Fruit fly (Drosophila melanogaster) whole organism, embryonic: ENCODE measurements around the gene saturn.
A peak's percentile ranks its signal among the peaks of the same experiment; 100 is the strongest.

ENCODE experiments used
- Abd-B ChIP-seq: fragments of 200-800 bp; sonication (Bioruptor generic); optimal IDR thresholded peaks from 2 replicates; lab custom pipeline; 2018; ENCODE audit warnings: missing biosample characterization, mild to moderate bottlenecking, missing genetic modification characterization, moderate library complexity
- Atf-2 ChIP-seq: fragments of 200-800 bp; sonication (Bioruptor generic); optimal IDR thresholded peaks from 2 replicates; lab custom pipeline; 2016; ENCODE audit warnings: missing biosample characterization, missing genetic modification characterization
- CG10209 ChIP-seq: fragments of 200-800 bp; sonication (Bioruptor generic); optimal IDR thresholded peaks from 3 replicates; lab custom pipeline; 2017; ENCODE audit warnings: missing biosample characterization, mild to moderate bottlenecking, missing genetic modification characterization, missing genetic modification reagents
- CG1024 ChIP-seq: fragments of 200-800 bp; sonication (Bioruptor generic); IDR thresholded peaks from 2 replicates; pipeline ENCODE4 v1.3.6; 2022; ENCODE audit warnings: missing biosample characterization, missing genetic modification characterization
- CG10321 ChIP-seq: fragments of 200-800 bp; sonication (Bioruptor generic); IDR thresholded peaks from 2 replicates; pipeline ENCODE4 v1.3.6; 2022; ENCODE audit warnings: missing biosample characterization, missing genetic modification characterization
- CG11456 ChIP-seq: fragments of 200-800 bp; sonication (Bioruptor generic); IDR thresholded peaks from 3 replicates; pipeline ENCODE4 v1.3.6; 2022; ENCODE audit warnings: missing biosample characterization, missing genetic modification characterization
- CG12769 ChIP-seq: fragments of 200-800 bp; sonication (Bioruptor generic); optimal IDR thresholded peaks from 2 replicates; lab custom pipeline; 2019; ENCODE audit warnings: missing biosample characterization, mild to moderate bottlenecking, missing genetic modification characterization, moderate library complexity
- CG13287 ChIP-seq: fragments of 200-800 bp; sonication (Bioruptor generic); IDR thresholded peaks from 2 replicates; pipeline ENCODE4 v1.3.6; 2022; ENCODE audit warnings: missing biosample characterization, missing genetic modification characterization; ENCODE audit not compliant: partially characterized antibody
- CG14014 ChIP-seq: fragments of 200-800 bp; sonication (Bioruptor generic); IDR thresholded peaks from 2 replicates; pipeline ENCODE4 v1.3.6; 2022; ENCODE audit warnings: missing biosample characterization, missing genetic modification characterization
- CG18011 ChIP-seq: fragments of 200-800 bp; sonication (Bioruptor generic); optimal IDR thresholded peaks from 2 replicates; lab custom pipeline; 2017; ENCODE audit warnings: missing biosample characterization, missing genetic modification characterization, mild to moderate bottlenecking, moderate library complexity, missing genotype
- CG2120 ChIP-seq: fragments of 200-800 bp; sonication (Bioruptor generic); optimal IDR thresholded peaks from 3 replicates; lab custom pipeline; 2016; ENCODE audit warnings: missing biosample characterization, missing genetic modification characterization
- CG2875 ChIP-seq: fragments of 200-800 bp; sonication (Bioruptor generic); optimal IDR thresholded peaks from 2 replicates; lab custom pipeline; 2017; ENCODE audit warnings: missing biosample characterization, mild to moderate bottlenecking, missing genetic modification characterization, missing genetic modification reagents
- CG31441 ChIP-seq: fragments of 200-800 bp; sonication (Bioruptor generic); IDR thresholded peaks from 2 replicates; pipeline ENCODE4 v1.3.6; 2022; ENCODE audit warnings: missing biosample characterization, missing genetic modification characterization
- CG32532 ChIP-seq: fragments of 200-800 bp; sonication (Bioruptor generic); IDR thresholded peaks from 2 replicates; pipeline ENCODE4 v1.3.6; 2022; ENCODE audit warnings: missing biosample characterization, missing genetic modification characterization
- CG32772 ChIP-seq: fragments of 200-800 bp; sonication (Bioruptor generic); IDR thresholded peaks from 2 replicates; pipeline ENCODE4 v1.3.6; 2022; ENCODE audit warnings: missing biosample characterization, missing genetic modification characterization
- CG33557 ChIP-seq: fragments of 200-800 bp; sonication (Bioruptor generic); optimal IDR thresholded peaks from 2 replicates; lab custom pipeline; 2019; ENCODE audit warnings: missing biosample characterization, mild to moderate bottlenecking, missing genetic modification characterization, moderate library complexity
- CG3847 ChIP-seq: fragments of 200-800 bp; sonication (Bioruptor generic); IDR thresholded peaks from 2 replicates; pipeline ENCODE4 v1.3.6; 2022; ENCODE audit warnings: missing biosample characterization, missing genetic modification characterization
- CG42726 ChIP-seq: fragments of 200-800 bp; sonication (Bioruptor generic); IDR thresholded peaks from 2 replicates; pipeline ENCODE4 v1.3.6; 2022; ENCODE audit warnings: missing biosample characterization, missing genetic modification characterization; ENCODE audit not compliant: partially characterized antibody
- CG6175 ChIP-seq: fragments of 200-800 bp; sonication (Bioruptor generic); IDR thresholded peaks from 3 replicates; pipeline ENCODE4 v1.3.6; 2022; ENCODE audit warnings: missing biosample characterization, missing genetic modification characterization
- CG6813 ChIP-seq: fragments of 200-800 bp; sonication (Bioruptor generic); optimal IDR thresholded peaks from 2 replicates; lab custom pipeline; 2017; ENCODE audit warnings: missing biosample characterization, missing genetic modification characterization, mild to moderate bottlenecking, moderate library complexity, missing genetic modification reagents
- CG8290 ChIP-seq, 3 experiments: fragments of 200-800 bp; sonication (Bioruptor generic); optimal IDR thresholded peaks; 2 replicates each; lab custom pipeline; 2016 to 2019; ENCODE audit warnings: missing biosample characterization in 3 of 3, missing genetic modification characterization in 3 of 3, mild to moderate bottlenecking in 2 of 3, moderate library complexity in 1 of 3
- CG8388 ChIP-seq: fragments of 200-800 bp; sonication (Bioruptor generic); optimal IDR thresholded peaks from 2 replicates; lab custom pipeline; 2019; ENCODE audit warnings: missing biosample characterization, mild to moderate bottlenecking, missing genetic modification characterization, moderate library complexity
- CHES-1-like ChIP-seq: fragments of 200-800 bp; sonication (Bioruptor generic); optimal IDR thresholded peaks from 2 replicates; lab custom pipeline; 2016; ENCODE audit warnings: missing biosample characterization, missing genetic modification characterization
- Deaf1 ChIP-seq: fragments of 200-800 bp; optimal IDR thresholded peaks from 3 replicates; lab custom pipeline; 2019; ENCODE audit warnings: missing biosample characterization, mild to moderate bottlenecking, missing genetic modification characterization, moderate library complexity
- Dp ChIP-seq: fragments of 200-800 bp; sonication (Bioruptor generic); optimal IDR thresholded peaks from 2 replicates; lab custom pipeline; 2018; ENCODE audit warnings: missing biosample characterization, mild to moderate bottlenecking, missing genetic modification characterization, moderate library complexity
- Eip74EF ChIP-seq, 2 experiments: fragments of 200-800 bp in 1 of 2; fragments of >200 bp in 1 of 2; sonication (Bioruptor generic) in 1 of 2; optimal IDR thresholded peaks; 2 replicates each; lab custom pipeline; 2017 to 2019; ENCODE audit warnings: missing biosample characterization in 2 of 2, missing genetic modification characterization in 2 of 2, mild to moderate bottlenecking in 1 of 2, moderate library complexity in 1 of 2
- Elba2 ChIP-seq: fragments of 200-800 bp; sonication (Bioruptor generic); optimal IDR thresholded peaks from 3 replicates; lab custom pipeline; 2016; ENCODE audit warnings: missing biosample characterization, missing genetic modification characterization
- HmgD ChIP-seq: fragments of 200-800 bp; sonication (Bioruptor generic); optimal IDR thresholded peaks from 3 replicates; lab custom pipeline; 2016; ENCODE audit warnings: missing biosample characterization, missing genetic modification characterization
- Mes4 ChIP-seq: fragments of 200-800 bp; sonication (Bioruptor generic); optimal IDR thresholded peaks from 2 replicates; lab custom pipeline; 2016; ENCODE audit warnings: missing biosample characterization, missing genetic modification characterization
- Oli ChIP-seq: fragments of 200-800 bp; sonication (Bioruptor generic); optimal IDR thresholded peaks from 2 replicates; lab custom pipeline; 2018; ENCODE audit warnings: missing biosample characterization, mild to moderate bottlenecking, missing genetic modification characterization, moderate library complexity
- Side ChIP-seq: fragments of 200-800 bp; sonication (Bioruptor generic); optimal IDR thresholded peaks from 2 replicates; lab custom pipeline; 2016; ENCODE audit warnings: missing biosample characterization, missing genetic modification characterization
- Trl ChIP-seq, 3 experiments: fragments of >200 bp in 2 of 3; fragments of 200-800 bp in 1 of 3; sonication (Bioruptor generic) in 1 of 3; optimal IDR thresholded peaks; 2 replicates in 1 of 3; 3 replicates in 2 of 3; lab custom pipeline; 2016 to 2017; ENCODE audit warnings: missing biosample characterization in 1 of 3, missing genetic modification characterization in 1 of 3
- ara ChIP-seq: fragments of 200-800 bp; sonication (Bioruptor generic); IDR thresholded peaks from 2 replicates; pipeline ENCODE4 v1.3.6; 2022; ENCODE audit warnings: missing biosample characterization, missing genetic modification characterization
- bowl ChIP-seq: fragments of 200-800 bp; sonication (Bioruptor generic); IDR thresholded peaks from 2 replicates; pipeline ENCODE4 v1.3.6; 2022; ENCODE audit warnings: missing biosample characterization, missing genetic modification characterization
- br ChIP-seq: fragments of >200 bp; optimal IDR thresholded peaks from 2 replicates; lab custom pipeline; 2017
- crc ChIP-seq: fragments of 200-800 bp; sonication (Bioruptor generic); optimal IDR thresholded peaks from 2 replicates; lab custom pipeline; 2016; ENCODE audit warnings: missing biosample characterization, missing genetic modification characterization
- emc ChIP-seq: fragments of 200-800 bp; sonication (Bioruptor generic); optimal IDR thresholded peaks from 2 replicates; lab custom pipeline; 2016; ENCODE audit warnings: missing biosample characterization, missing genetic modification characterization
- hb ChIP-seq: fragments of 200-800 bp; sonication (Bioruptor generic); IDR thresholded peaks from 3 replicates; pipeline ENCODE4 v1.3.6; 2022; ENCODE audit warnings: missing biosample characterization, missing genetic modification characterization; ENCODE audit not compliant: partially characterized antibody
- ind ChIP-seq: fragments of 200-800 bp; sonication (Bioruptor generic); optimal IDR thresholded peaks from 3 replicates; lab custom pipeline; 2016; ENCODE audit warnings: missing biosample characterization, missing genetic modification characterization
- lab ChIP-seq: fragments of 200-800 bp; sonication (Bioruptor generic); optimal IDR thresholded peaks from 3 replicates; lab custom pipeline; 2017; ENCODE audit warnings: missing biosample characterization, missing genetic modification characterization, mild to moderate bottlenecking, moderate library complexity, missing genetic modification reagents
- lmd ChIP-seq: fragments of 200-800 bp; sonication (Bioruptor generic); IDR thresholded peaks from 2 replicates; pipeline ENCODE4 v1.3.6; 2022; ENCODE audit warnings: missing biosample characterization, missing genetic modification characterization
- phol ChIP-seq: fragments of 200-800 bp; sonication (Bioruptor generic); optimal IDR thresholded peaks from 3 replicates; lab custom pipeline; 2018; ENCODE audit warnings: missing biosample characterization, mild to moderate bottlenecking, missing genetic modification characterization, moderate library complexity
- ranshi ChIP-seq: fragments of 200-800 bp; sonication (Bioruptor generic); IDR thresholded peaks from 2 replicates; pipeline ENCODE4 v1.3.6; 2022; ENCODE audit warnings: missing biosample characterization, missing genetic modification characterization
- repo ChIP-seq: fragments of 200-800 bp; sonication (Bioruptor generic); optimal IDR thresholded peaks from 2 replicates; lab custom pipeline; 2016; ENCODE audit warnings: missing biosample characterization, missing genetic modification characterization
- sc ChIP-seq, 3 experiments: fragments of >200 bp in 2 of 3; fragments of 200-800 bp in 1 of 3; sonication (Bioruptor generic) in 1 of 3; optimal IDR thresholded peaks; 2 replicates in 2 of 3; 3 replicates in 1 of 3; lab custom pipeline; 2017; ENCODE audit warnings: mild to moderate bottlenecking in 1 of 3, missing biosample characterization in 1 of 3, missing genetic modification characterization in 1 of 3, missing genetic modification reagents in 1 of 3
- ssp ChIP-seq: fragments of 200-800 bp; sonication (Bioruptor generic); IDR thresholded peaks from 2 replicates; pipeline ENCODE4 v1.3.6; 2022; ENCODE audit warnings: missing biosample characterization, missing genetic modification characterization
- sug ChIP-seq: fragments of 200-800 bp; optimal IDR thresholded peaks from 2 replicates; lab custom pipeline; 2019; ENCODE audit warnings: missing biosample characterization, mild to moderate bottlenecking, missing genetic modification characterization, moderate library complexity
- tgo ChIP-seq: fragments of 200-800 bp; sonication (Bioruptor generic); IDR thresholded peaks from 3 replicates; pipeline ENCODE4 v1.3.6; 2022; ENCODE audit warnings: missing biosample characterization, missing genetic modification characterization
- trem ChIP-seq: fragments of 200-800 bp; optimal IDR thresholded peaks from 3 replicates; lab custom pipeline; 2019; ENCODE audit warnings: missing biosample characterization, mild to moderate bottlenecking, missing genetic modification characterization, moderate library complexity
- ttk ChIP-seq: fragments of 200-800 bp; sonication (Bioruptor generic); IDR thresholded peaks from 2 replicates; pipeline ENCODE4 v2.1.2; 2022; ENCODE audit warnings: missing biosample characterization, missing genetic modification characterization

The saturn gene

dm6 chr3L:14166271-14166670 lies 36.9 kb upstream of the saturn start (continued):
- TF ChIP-seq Abd-B (GFP tag; lab: Kevin White, UChicago) (peak; percentile 20), CG11456 (GFP tag; lab: Robert Waterston, UW) (no peak), CHES-1-like (no peak), sc (optimal IDR thresholded peaks at IDR 0.05; lab: Kevin White, UChicago) (no peak), sc (GFP tag; optimal IDR thresholded peaks at IDR 0.05; lab: Kevin White, UChicago) (no peak), CG8388 (peak; percentile 16), Eip74EF (GFP tag; optimal IDR thresholded peaks at IDR 0.05; lab: Kevin White, UChicago) (no peak), Elba2 (no peak), CG2875 (GFP tag; lab: Kevin White, UChicago) (peak; percentile 42), Oli (tag; lab: Kevin White, UChicago) (peak; percentile 46), Dp (GFP tag; lab: Kevin White, UChicago) (no peak), ara (GFP tag; lab: Robert Waterston, UW) (peak; percentile 69), CG33557 (GFP tag; lab: Kevin White, UChicago) (no peak), CG8290 (GFP tag; optimal IDR thresholded peaks at IDR 0.05; lab: Kevin White, UChicago) (no peak), CG8290 (tag; optimal IDR thresholded peaks at IDR 0.05; lab: Kevin White, UChicago) (peak in 1 of 2 experiments; percentile 25), Deaf1 (no peak), CG1024 (GFP tag; lab: Robert Waterston, UW) (no peak), repo (no peak), emc (GFP tag; lab: Kevin White, UChicago) (no peak), CG3847 (GFP tag; lab: Robert Waterston, UW) (no peak), sug (tag; lab: Kevin White, UChicago) (no peak), CG10321 (GFP tag; lab: Robert Waterston, UW) (no peak), CG13287 (no peak), CG18011 (GFP tag; lab: Kevin White, UChicago) (no peak), CG6175 (GFP tag; lab: Robert Waterston, UW) (no peak), CG10209 (GFP tag; lab: Kevin White, UChicago) (no peak), bowl (GFP tag; lab: Robert Waterston, UW) (no peak), Side (GFP tag; lab: Kevin White, UChicago) (no peak), CG32772 (peak; percentile 25; the same call in 1 of the 2 replicates), phol (tag; lab: Kevin White, UChicago) (peak; percentile 44), CG32532 (GFP tag; lab: Robert Waterston, UW) (no peak), Atf-2 (GFP tag; lab: Kevin White, UChicago) (no peak), lmd (GFP tag; lab: Robert Waterston, UW) (no peak), crc (GFP tag; lab: Kevin White, UChicago) (no peak), hb (no peak), CG31441 (GFP tag; lab: Robert Waterston, UW) (peak; percentile 29; the same call in 1 of the 2 replicates), ttk (0 out of 2 replicates have a peak, but pooled peaks have one; percentile 23), CG14014 (GFP tag; lab: Robert Waterston, UW) (no peak), CG12769 (no peak), lab (GFP tag; lab: Kevin White, UChicago) (no peak), Trl (optimal IDR thresholded peaks at IDR 0.05; lab: Kevin White, UChicago) (no peak), Trl (GFP tag; optimal IDR thresholded peaks at IDR 0.05; lab: Kevin White, UChicago) (no peak), ranshi (GFP tag; lab: Robert Waterston, UW) (no peak), CG6813 (GFP tag; lab: Kevin White, UChicago) (no peak), ssp (GFP tag; lab: Robert Waterston, UW) (no peak), HmgD (no peak), CG42726 (GFP tag; lab: Robert Waterston, UW) (no peak), CG2120 (no peak), br (lab: Kevin White, UChicago) (no peak), Mes4 (no peak), trem (peak; percentile 21), ind (GFP tag; lab: Kevin White, UChicago) (peak; percentile 15), tgo (no peak)
